Worm (Caenorhabditis elegans) whole organism, L4/young adult: ENCODE results near the gene hars-1.

Experiments
- W03F9.2 ChIP-seq: fragments of 150-350 bp; optimal IDR thresholded peaks from 2 replicates; lab custom pipeline; 2014; ENCODE audit warnings: missing biosample characterization, missing genetic modification characterization
- dao-5 ChIP-seq: sonication (generic microtip); optimal IDR thresholded peaks from 2 replicates; lab custom pipeline; 2016; ENCODE audit warnings: missing genotype, missing genetic modification characterization, moderate library complexity, missing compliant biosample characterization
- him-1 ChIP-seq: sonication (generic microtip); optimal IDR thresholded peaks from 2 replicates; lab custom pipeline; 2016; ENCODE audit warnings: missing genotype, missing genetic modification reagents, missing genetic modification characterization, missing compliant biosample characterization

ce11 chrIV:10902476-10902875, 43.7 kb downstream of the hars-1 start:
- TF ChIP-seq him-1 (tag; lab: Kevin White, UChicago) (no peak), dao-5 (tag; lab: Kevin White, UChicago) (no peak), W03F9.2 (tag; lab: Kevin White, UChicago) (no peak)
